Worm (Caenorhabditis elegans) whole organism, late embryonic: ENCODE data around the gene ugt-39.
A peak's percentile ranks its signal among the peaks of the same experiment; 100 is the strongest.

Experiments used
- C08G9.2 ChIP-seq: sonication (generic microtip); optimal IDR thresholded peaks from 2 replicates; lab custom pipeline; 2016; ENCODE audit warnings: mild to moderate bottlenecking, missing genetic modification characterization, moderate library complexity, missing compliant biosample characterization
- F13H6.1 ChIP-seq: sonication (generic microtip); optimal IDR thresholded peaks from 2 replicates; lab custom pipeline; 2016; ENCODE audit warnings: missing genetic modification characterization, missing compliant biosample characterization
- K02D7.2 ChIP-seq: sonication (generic microtip); optimal IDR thresholded peaks from 2 replicates; lab custom pipeline; 2017; ENCODE audit warnings: mild to moderate bottlenecking, missing genetic modification characterization, missing compliant biosample characterization
- T23F11.4 ChIP-seq: fragments of 200-800 bp; sonication (Bioruptor generic); optimal IDR thresholded peaks from 2 replicates; lab custom pipeline; 2018; ENCODE audit warnings: mild to moderate bottlenecking, missing genetic modification characterization, missing compliant biosample characterization
- ama-1 ChIP-seq: fragments of 150-350 bp; optimal IDR thresholded peaks from 2 replicates; lab custom pipeline; 2014
- ceh-14 ChIP-seq: sonication (generic microtip); optimal IDR thresholded peaks from 2 replicates; lab custom pipeline; 2016; ENCODE audit warnings: missing genotype, missing genetic modification characterization, missing compliant biosample characterization
- ceh-18 ChIP-seq: sonication (generic microtip); optimal IDR thresholded peaks from 2 replicates; lab custom pipeline; 2016; ENCODE audit warnings: missing genetic modification characterization, missing compliant biosample characterization
- ceh-2 ChIP-seq: sonication (generic microtip); optimal IDR thresholded peaks from 2 replicates; lab custom pipeline; 2016; ENCODE audit warnings: missing genotype, missing genetic modification characterization, missing compliant biosample characterization
- ceh-22 ChIP-seq: sonication (generic microtip); optimal IDR thresholded peaks from 2 replicates; lab custom pipeline; 2017; ENCODE audit warnings: missing biosample characterization, missing genetic modification characterization
- ceh-30 ChIP-seq: fragments of 150-350 bp; optimal IDR thresholded peaks from 2 replicates; lab custom pipeline; 2014; ENCODE audit warnings: missing biosample characterization, missing genetic modification characterization
- ceh-31 ChIP-seq: sonication (generic microtip); optimal IDR thresholded peaks from 2 replicates; lab custom pipeline; 2016; ENCODE audit warnings: missing genetic modification characterization, missing compliant biosample characterization
- ceh-34 ChIP-seq: sonication (generic microtip); optimal IDR thresholded peaks from 2 replicates; lab custom pipeline; 2016; ENCODE audit warnings: mild to moderate bottlenecking, missing genetic modification characterization, missing compliant biosample characterization
- che-1 ChIP-seq: sonication (generic microtip); optimal IDR thresholded peaks from 2 replicates; lab custom pipeline; 2016; ENCODE audit warnings: mild to moderate bottlenecking, missing genetic modification characterization, missing compliant biosample characterization
- dmd-4 ChIP-seq: sonication (generic microtip); optimal IDR thresholded peaks from 2 replicates; lab custom pipeline; 2016; ENCODE audit warnings: borderline replicate concordance, missing genetic modification characterization, missing compliant biosample characterization
- dve-1 ChIP-seq: sonication (generic microtip); optimal IDR thresholded peaks from 2 replicates; lab custom pipeline; 2017; ENCODE audit warnings: antibody characterized with exemption, mild to moderate bottlenecking, missing genetic modification characterization, missing compliant biosample characterization
- elt-2 ChIP-seq: sonication (generic microtip); optimal IDR thresholded peaks from 2 replicates; lab custom pipeline; 2016; ENCODE audit warnings: missing genetic modification reagents, missing genetic modification characterization, missing compliant biosample characterization
- fax-1 ChIP-seq: sonication (generic microtip); optimal IDR thresholded peaks from 2 replicates; lab custom pipeline; 2016; ENCODE audit warnings: missing genotype, missing genetic modification characterization, missing compliant biosample characterization
- fkh-10 ChIP-seq: fragments of 150-350 bp; optimal IDR thresholded peaks from 2 replicates; lab custom pipeline; 2014; ENCODE audit warnings: missing biosample characterization, missing genetic modification reagents, missing genetic modification characterization
- gmeb-2 ChIP-seq: sonication (generic microtip); optimal IDR thresholded peaks from 2 replicates; lab custom pipeline; 2016; ENCODE audit warnings: missing genetic modification characterization, inconsistent platforms, missing compliant biosample characterization
- hlh-13 ChIP-seq: fragments of 200-800 bp; sonication (Bioruptor generic); optimal IDR thresholded peaks from 2 replicates; lab custom pipeline; 2018; ENCODE audit warnings: mild to moderate bottlenecking, missing genetic modification characterization, missing compliant biosample characterization
- hlh-15 ChIP-seq: sonication (generic microtip); optimal IDR thresholded peaks from 2 replicates; lab custom pipeline; 2016; ENCODE audit warnings: missing genetic modification characterization, missing compliant biosample characterization
- hlh-30 ChIP-seq: sonication (generic microtip); optimal IDR thresholded peaks from 2 replicates; lab custom pipeline; 2017; ENCODE audit warnings: antibody characterized with exemption, missing genetic modification characterization, missing compliant biosample characterization; ENCODE audit not compliant: insufficient read depth
- lim-6 ChIP-seq: sonication (generic microtip); optimal IDR thresholded peaks from 2 replicates; lab custom pipeline; 2016; ENCODE audit warnings: missing genetic modification characterization, missing compliant biosample characterization
- lin-11 ChIP-seq: fragments of 200-800 bp; sonication (Bioruptor generic); optimal IDR thresholded peaks from 2 replicates; lab custom pipeline; 2018; ENCODE audit warnings: mild to moderate bottlenecking, missing genetic modification characterization, missing compliant biosample characterization
- madf-2 ChIP-seq: sonication (generic microtip); optimal IDR thresholded peaks from 2 replicates; lab custom pipeline; 2017; ENCODE audit warnings: missing genetic modification characterization, missing compliant biosample characterization
- mec-3 ChIP-seq: sonication (generic microtip); optimal IDR thresholded peaks from 2 replicates; lab custom pipeline; 2016; ENCODE audit warnings: borderline replicate concordance, missing genetic modification characterization, missing compliant biosample characterization
- nfya-1 ChIP-seq: sonication (generic microtip); optimal IDR thresholded peaks from 2 replicates; lab custom pipeline; 2017; ENCODE audit warnings: missing genetic modification characterization, mild to moderate bottlenecking, missing compliant biosample characterization, antibody characterized with exemption, moderate library complexity
- npax-4 ChIP-seq: sonication (generic microtip); optimal IDR thresholded peaks from 2 replicates; lab custom pipeline; 2016; ENCODE audit warnings: missing genetic modification characterization, missing compliant biosample characterization
- pat-9 ChIP-seq: fragments of 200-800 bp; sonication (Bioruptor generic); optimal IDR thresholded peaks from 2 replicates; lab custom pipeline; 2018; ENCODE audit warnings: mild to moderate bottlenecking, missing genetic modification characterization, moderate library complexity, missing compliant biosample characterization
- pros-1 ChIP-seq: fragments of 150-350 bp; optimal IDR thresholded peaks from 2 replicates; lab custom pipeline; 2014; ENCODE audit warnings: missing biosample characterization, missing genetic modification reagents, missing genetic modification characterization
- ref-2 ChIP-seq: sonication (generic microtip); optimal IDR thresholded peaks from 2 replicates; lab custom pipeline; 2016; ENCODE audit warnings: missing genetic modification characterization, missing compliant biosample characterization
- rnt-1 ChIP-seq: sonication (generic microtip); optimal IDR thresholded peaks from 2 replicates; lab custom pipeline; 2016; ENCODE audit warnings: missing genetic modification characterization, missing compliant biosample characterization
- sox-2 ChIP-seq: fragments of 200-800 bp; sonication (Bioruptor generic); IDR thresholded peaks from 2 replicates; pipeline ENCODE4 v1.3.6; 2022; ENCODE audit warnings: missing genetic modification reagents, missing genetic modification characterization, missing compliant biosample characterization
- sox-4 ChIP-seq: sonication (generic microtip); optimal IDR thresholded peaks from 2 replicates; lab custom pipeline; 2017; ENCODE audit warnings: mild to moderate bottlenecking, missing genetic modification characterization, inconsistent platforms, missing compliant biosample characterization
- syd-9 ChIP-seq: sonication (generic microtip); optimal IDR thresholded peaks from 2 replicates; lab custom pipeline; 2016; ENCODE audit warnings: mild to moderate bottlenecking, missing genetic modification characterization, moderate library complexity, missing compliant biosample characterization
- tbx-2 ChIP-seq: sonication (generic microtip); optimal IDR thresholded peaks from 2 replicates; lab custom pipeline; 2016; ENCODE audit warnings: missing genetic modification characterization, missing compliant biosample characterization
- tbx-7 ChIP-seq: sonication (generic microtip); optimal IDR thresholded peaks from 2 replicates; lab custom pipeline; 2016; ENCODE audit warnings: missing genotype, missing genetic modification characterization, missing compliant biosample characterization
- unc-3 ChIP-seq, 2 experiments: fragments of 200-800 bp in 1 of 2; sonication (Bioruptor generic) in 1 of 2; sonication (generic microtip) in 1 of 2; conservative IDR thresholded peaks in 1 of 2; optimal IDR thresholded peaks in 1 of 2; 2 replicates each; pipeline versions ENCODE4 v1.3.6 to Lab custom; 2016 to 2022; ENCODE audit warnings: missing compliant biosample characterization in 2 of 2, missing genetic modification characterization in 2 of 2, missing genetic modification reagents in 1 of 2
- unc-42 ChIP-seq: sonication (generic microtip); optimal IDR thresholded peaks from 2 replicates; lab custom pipeline; 2016; ENCODE audit warnings: missing genotype, missing genetic modification characterization, missing compliant biosample characterization
- unc-55 ChIP-seq: sonication (generic microtip); optimal IDR thresholded peaks from 2 replicates; lab custom pipeline; 2017; ENCODE audit warnings: missing biosample characterization, missing genetic modification reagents, missing genetic modification characterization
- unc-86 ChIP-seq: sonication (generic microtip); optimal IDR thresholded peaks from 2 replicates; lab custom pipeline; 2016; ENCODE audit warnings: missing genetic modification characterization, missing compliant biosample characterization
- zip-5 ChIP-seq: sonication (generic microtip); optimal IDR thresholded peaks from 2 replicates; lab custom pipeline; 2016; ENCODE audit warnings: missing genetic modification characterization, missing compliant biosample characterization
- ztf-16 ChIP-seq: sonication (generic microtip); optimal IDR thresholded peaks from 2 replicates; lab custom pipeline; 2017; ENCODE audit warnings: missing genetic modification characterization, missing compliant biosample characterization

Gene ugt-39

ce11 chrV:7196498-7196966, 39.6 kb downstream of the ugt-39 start, which contains the start of gene F09G2.2:
TSS of gene F09G2.2 (plus strand) at chrV:7196916.
- peak; percentile 50 for TF ChIP-seq rnt-1 (tag; lab: Kevin White, UChicago)
- TF ChIP-seq che-1: no peak
- peak; percentile 73 for TF ChIP-seq unc-55
- TF ChIP-seq ceh-18 (tag; lab: Kevin White, UChicago): peak; percentile 48
- TF ChIP-seq F13H6.1 (tag; lab: Kevin White, UChicago): no peak
- peak; percentile 88 for TF ChIP-seq nfya-1 (tag; lab: Kevin White, UChicago)
- TF ChIP-seq ceh-30 (tag; lab: Kevin White, UChicago): peak; percentile 17
- peak; percentile 39 for TF ChIP-seq ceh-34 (tag; lab: Kevin White, UChicago)
- peak; percentile 20 for TF ChIP-seq pros-1 (tag; lab: Kevin White, UChicago)
- no peak for TF ChIP-seq dmd-4 (tag; lab: Kevin White, UChicago)
- peak; percentile 43 for TF ChIP-seq hlh-30 (tag; lab: Kevin White, UChicago)
- peak; percentile 72 for TF ChIP-seq ceh-31 (tag; lab: Kevin White, UChicago)
- no peak for TF ChIP-seq unc-86
- peak; percentile 1 for TF ChIP-seq ceh-14
- peak; percentile 23 for TF ChIP-seq madf-2 (tag; lab: Kevin White, UChicago)
- peak; percentile 58 for TF ChIP-seq unc-42
- peak; percentile 42 for TF ChIP-seq dve-1 (tag; lab: Kevin White, UChicago)
- TF ChIP-seq tbx-2 (tag; lab: Kevin White, UChicago): peak; percentile 64
- peak; percentile 25 for TF ChIP-seq ref-2
- peak; percentile 31 for TF ChIP-seq elt-2 (tag; lab: Kevin White, UChicago)
- no peak for TF ChIP-seq K02D7.2
- TF ChIP-seq lin-11 (tag; lab: Kevin White, UChicago): no peak
- TF ChIP-seq, all 69 proteins: peak for 16

ce11 chrV:7197036-7197435, 40.1 kb downstream of the ugt-39 start:
- no peak for TF ChIP-seq pat-9
- TF ChIP-seq npax-4 (tag; lab: Kevin White, UChicago): no peak
- TF ChIP-seq F13H6.1 (tag; lab: Kevin White, UChicago): no peak
- TF ChIP-seq dve-1 (tag; lab: Kevin White, UChicago): no peak
- no peak for TF ChIP-seq lin-11 (tag; lab: Kevin White, UChicago)
- no peak for TF ChIP-seq K02D7.2
- TF ChIP-seq C08G9.2 (tag; lab: Kevin White, UChicago): no peak
- no peak for TF ChIP-seq unc-86
- TF ChIP-seq ceh-30 (tag; lab: Kevin White, UChicago): no peak
- TF ChIP-seq unc-55: no peak
- TF ChIP-seq tbx-7 (tag; lab: Kevin White, UChicago): no peak
- no peak for TF ChIP-seq zip-5 (tag; lab: Kevin White, UChicago)
- TF ChIP-seq syd-9: no peak
- no peak for TF ChIP-seq ceh-22 (tag; lab: Kevin White, UChicago)
- no peak for TF ChIP-seq ceh-2
- no peak for TF ChIP-seq rnt-1 (tag; lab: Kevin White, UChicago)
- TF ChIP-seq gmeb-2 (tag; lab: Kevin White, UChicago): no peak
- TF ChIP-seq fkh-10 (GFP tag; lab: Kevin White, UChicago): no peak
- no peak for TF ChIP-seq hlh-15 (tag; lab: Kevin White, UChicago)
- TF ChIP-seq hlh-13: no peak
- TF ChIP-seq, all 69 proteins: peak for 0

- TF ChIP-seq ama-1 (peak; percentile 40), F13H6.1 (tag; lab: Kevin White, UChicago) (no peak), ztf-16 (no peak), unc-3 (GFP tag; conservative IDR thresholded peaks at IDR 0.05; lab: Robert Waterston, UW) (no peak), unc-3 (tag; optimal IDR thresholded peaks at IDR 0.05; lab: Kevin White, UChicago) (no peak)
These were observed 41.5 kb downstream of the ugt-39 start for ce11 chrV:7198403-7198802.

- TF ChIP-seq T23F11.4: no peak
- no peak for TF ChIP-seq tbx-2 (tag; lab: Kevin White, UChicago)
- no peak for TF ChIP-seq mec-3
- TF ChIP-seq rnt-1 (tag; lab: Kevin White, UChicago): no peak
- no peak for TF ChIP-seq lim-6
- TF ChIP-seq fax-1 (tag; lab: Kevin White, UChicago): no peak
- no peak for TF ChIP-seq sox-4 (tag; lab: Kevin White, UChicago)
- no peak for TF ChIP-seq ref-2
- TF ChIP-seq sox-2 (GFP tag; lab: Robert Waterston, UW): no peak
- TF ChIP-seq unc-86: no peak
These were observed 42.1 kb downstream of the ugt-39 start for ce11 chrV:7199077-7199476.
